Fruit fly (Drosophila melanogaster) whole organism, embryonic: ENCODE measurements around the gene CG17778.
A peak's percentile ranks its signal among the peaks of the same experiment; 100 is the strongest.

Experiments used
- Antp ChIP-seq: fragments of 200-800 bp; sonication (Bioruptor generic); optimal IDR thresholded peaks from 3 replicates; lab custom pipeline; 2016; ENCODE audit warnings: missing biosample characterization, missing genetic modification characterization
- Atf3 ChIP-seq: fragments of 200-800 bp; sonication (Bioruptor generic); optimal IDR thresholded peaks from 3 replicates; lab custom pipeline; 2016; ENCODE audit warnings: missing biosample characterization, missing genetic modification characterization
- Bgb ChIP-seq: fragments of 200-800 bp; sonication (Bioruptor generic); IDR thresholded peaks from 2 replicates; pipeline ENCODE4 v1.3.6; 2022; ENCODE audit warnings: missing biosample characterization, missing genetic modification characterization; ENCODE audit not compliant: partially characterized antibody
- CG10462 ChIP-seq: fragments of 200-800 bp; sonication (Bioruptor generic); optimal IDR thresholded peaks from 2 replicates; lab custom pipeline; 2016; ENCODE audit warnings: missing biosample characterization, missing genetic modification characterization
- CG11560 ChIP-seq: fragments of 200-800 bp; sonication (Bioruptor generic); IDR thresholded peaks from 3 replicates; pipeline ENCODE4 v1.3.6; 2022; ENCODE audit warnings: missing biosample characterization, missing genetic modification characterization
- CG12299 ChIP-seq: fragments of 200-800 bp; sonication (Bioruptor generic); optimal IDR thresholded peaks from 2 replicates; lab custom pipeline; 2018; ENCODE audit warnings: missing biosample characterization, mild to moderate bottlenecking, missing genetic modification characterization
- CG12659 ChIP-seq: fragments of 200-800 bp; sonication (Bioruptor generic); optimal IDR thresholded peaks from 3 replicates; lab custom pipeline; 2017; ENCODE audit warnings: mild to moderate bottlenecking, missing biosample characterization, missing genetic modification reagents, missing genetic modification characterization
- CG13775 ChIP-seq: fragments of 200-800 bp; sonication (Bioruptor generic); optimal IDR thresholded peaks from 3 replicates; lab custom pipeline; 2017; ENCODE audit warnings: missing biosample characterization, mild to moderate bottlenecking, missing genetic modification characterization
- CG14965 ChIP-seq: fragments of 200-800 bp; sonication (Bioruptor generic); optimal IDR thresholded peaks from 2 replicates; lab custom pipeline; 2016; ENCODE audit warnings: missing biosample characterization, missing genetic modification characterization, borderline replicate concordance
- CG1647 ChIP-seq: fragments of 200-800 bp; sonication (Bioruptor generic); optimal IDR thresholded peaks from 3 replicates; lab custom pipeline; 2016; ENCODE audit warnings: missing biosample characterization, missing genetic modification characterization
- CG17802 ChIP-seq: fragments of 200-800 bp; sonication (Bioruptor generic); optimal IDR thresholded peaks from 2 replicates; lab custom pipeline; 2018; ENCODE audit warnings: missing biosample characterization, mild to moderate bottlenecking, missing genetic modification characterization, moderate library complexity
- CG1792 ChIP-seq: fragments of 200-800 bp; sonication (Bioruptor generic); optimal IDR thresholded peaks from 2 replicates; lab custom pipeline; 2016; ENCODE audit warnings: missing biosample characterization, missing genetic modification characterization
- CG18764 ChIP-seq: fragments of 200-800 bp; sonication (Bioruptor generic); optimal IDR thresholded peaks from 3 replicates; lab custom pipeline; 2016; ENCODE audit warnings: missing biosample characterization, missing genetic modification characterization
- CG30020 ChIP-seq: fragments of 200-800 bp; optimal IDR thresholded peaks from 2 replicates; lab custom pipeline; 2019; ENCODE audit warnings: missing biosample characterization, mild to moderate bottlenecking, missing genetic modification characterization, moderate library complexity
- CG3281 ChIP-seq: fragments of 200-800 bp; sonication (Bioruptor generic); optimal IDR thresholded peaks from 3 replicates; lab custom pipeline; 2017; ENCODE audit warnings: missing biosample characterization, mild to moderate bottlenecking, missing genetic modification characterization
- CG4404 ChIP-seq: fragments of 200-800 bp; sonication (Bioruptor generic); IDR thresholded peaks from 2 replicates; pipeline ENCODE4 v1.3.6; 2022; ENCODE audit warnings: missing biosample characterization, missing genetic modification characterization
- CG5245 ChIP-seq: fragments of 200-800 bp; sonication (Bioruptor generic); optimal IDR thresholded peaks from 3 replicates; lab custom pipeline; 2016; ENCODE audit warnings: missing biosample characterization, missing genetic modification characterization
- CG6854 ChIP-seq: fragments of 200-800 bp; sonication (Bioruptor generic); optimal IDR thresholded peaks from 3 replicates; lab custom pipeline; 2017; ENCODE audit warnings: missing biosample characterization, mild to moderate bottlenecking, missing genetic modification characterization
- CG7372 ChIP-seq: fragments of 200-800 bp; sonication (Bioruptor generic); IDR thresholded peaks from 2 replicates; pipeline ENCODE4 v1.3.6; 2022; ENCODE audit warnings: missing biosample characterization, missing genetic modification characterization
- Dref ChIP-seq: fragments of 200-800 bp; sonication (Bioruptor generic); IDR thresholded peaks from 2 replicates; pipeline ENCODE4 v1.3.6; 2022; ENCODE audit warnings: missing biosample characterization, missing genetic modification characterization
- Elba2 ChIP-seq: fragments of 200-800 bp; sonication (Bioruptor generic); optimal IDR thresholded peaks from 3 replicates; lab custom pipeline; 2016; ENCODE audit warnings: missing biosample characterization, missing genetic modification characterization
- HLH4C ChIP-seq: fragments of 200-800 bp; sonication (Bioruptor generic); IDR thresholded peaks from 3 replicates; pipeline ENCODE4 v1.3.6; 2022; ENCODE audit warnings: missing biosample characterization, missing genetic modification characterization; ENCODE audit not compliant: partially characterized antibody
- Hr3 ChIP-seq: fragments of 200-800 bp; sonication (Bioruptor generic); optimal IDR thresholded peaks from 3 replicates; lab custom pipeline; 2016; ENCODE audit warnings: missing biosample characterization, missing genetic modification characterization
- Lhr ChIP-seq: fragments of 200-800 bp; sonication (Bioruptor generic); optimal IDR thresholded peaks from 3 replicates; lab custom pipeline; 2017; ENCODE audit warnings: mild to moderate bottlenecking, missing biosample characterization, missing genetic modification reagents, missing genetic modification characterization
- MBD-R2 ChIP-seq: fragments of 200-800 bp; sonication (Bioruptor generic); IDR thresholded peaks from 2 replicates; pipeline ENCODE4 v1.3.6; 2022; ENCODE audit warnings: missing biosample characterization, missing genetic modification characterization
- Med ChIP-seq: fragments of 200-800 bp; sonication (Bioruptor generic); peaks from one replicate; lab custom pipeline; 2016; ENCODE audit warnings: missing biosample characterization, missing genetic modification characterization, mild to moderate bottlenecking, inconsistent platforms, moderate library complexity
- NK7.1 ChIP-seq: fragments of 200-800 bp; sonication (Bioruptor generic); optimal IDR thresholded peaks from 3 replicates; lab custom pipeline; 2016; ENCODE audit warnings: missing biosample characterization, missing genetic modification characterization
- Scr ChIP-seq: fragments of 200-800 bp; sonication (Bioruptor generic); IDR thresholded peaks from 2 replicates; pipeline ENCODE4 v1.3.6; 2022; ENCODE audit warnings: missing biosample characterization, missing genetic modification characterization; ENCODE audit not compliant: partially characterized antibody
- abd-A ChIP-seq: fragments of 200-800 bp; sonication (Bioruptor generic); optimal IDR thresholded peaks from 3 replicates; lab custom pipeline; 2019; ENCODE audit warnings: missing biosample characterization, mild to moderate bottlenecking, missing genetic modification characterization, moderate library complexity
- amos ChIP-seq: fragments of 200-800 bp; sonication (Bioruptor generic); IDR thresholded peaks from 2 replicates; pipeline ENCODE4 v1.3.6; 2022; ENCODE audit warnings: missing biosample characterization, missing genetic modification characterization; ENCODE audit not compliant: partially characterized antibody
- ap ChIP-seq: fragments of 200-800 bp; sonication (Bioruptor generic); IDR thresholded peaks from 2 replicates; pipeline ENCODE4 v1.3.6; 2022; ENCODE audit warnings: missing biosample characterization, missing genetic modification characterization
- ash1 ChIP-seq: fragments of 200-800 bp; sonication (Bioruptor generic); optimal IDR thresholded peaks from 2 replicates; lab custom pipeline; 2018; ENCODE audit warnings: missing biosample characterization, mild to moderate bottlenecking, missing genetic modification characterization
- bigmax ChIP-seq: fragments of 200-800 bp; sonication (Bioruptor generic); optimal IDR thresholded peaks from 2 replicates; lab custom pipeline; 2018; ENCODE audit warnings: missing biosample characterization, mild to moderate bottlenecking, missing genetic modification characterization
- dan ChIP-seq: fragments of 200-800 bp; sonication (Bioruptor generic); IDR thresholded peaks from 2 replicates; pipeline ENCODE4 v1.3.6; 2022; ENCODE audit warnings: missing biosample characterization, missing genetic modification characterization
- ftz-f1 ChIP-seq: fragments of 200-800 bp; sonication (Bioruptor generic); optimal IDR thresholded peaks from 2 replicates; lab custom pipeline; 2016; ENCODE audit warnings: missing biosample characterization, missing genetic modification characterization
- jigr1 ChIP-seq: fragments of 200-800 bp; sonication (Bioruptor generic); IDR thresholded peaks from 3 replicates; pipeline ENCODE4 v1.3.6; 2022; ENCODE audit warnings: missing biosample characterization, missing genetic modification characterization
- knrl ChIP-seq: fragments of 200-800 bp; sonication (Bioruptor generic); IDR thresholded peaks from 3 replicates; pipeline ENCODE4 v1.3.6; 2022; ENCODE audit warnings: missing biosample characterization, missing genetic modification characterization; ENCODE audit not compliant: partially characterized antibody
- lov ChIP-seq, 2 experiments: fragments of 200-800 bp in 1 of 2; fragments of >200 bp in 1 of 2; sonication (Bioruptor generic) in 1 of 2; IDR thresholded peaks in 1 of 2; optimal IDR thresholded peaks in 1 of 2; 2 replicates in 1 of 2; 3 replicates in 1 of 2; pipeline versions ENCODE4 v1.3.6 to Lab custom; 2017 to 2022; ENCODE audit warnings: missing biosample characterization in 1 of 2, missing genetic modification characterization in 1 of 2
- mam ChIP-seq: fragments of 200-800 bp; sonication (Bioruptor generic); optimal IDR thresholded peaks from 3 replicates; lab custom pipeline; 2016; ENCODE audit warnings: missing biosample characterization, missing genetic modification characterization
- odd ChIP-seq: fragments of 200-800 bp; sonication (Bioruptor generic); optimal IDR thresholded peaks from 2 replicates; lab custom pipeline; 2017; ENCODE audit warnings: missing biosample characterization, mild to moderate bottlenecking, missing genetic modification characterization
- peb ChIP-seq: fragments of 200-800 bp; sonication (Bioruptor generic); IDR thresholded peaks from 2 replicates; pipeline ENCODE4 v1.3.6; 2022; ENCODE audit warnings: missing biosample characterization, missing genetic modification characterization
- slp2 ChIP-seq: fragments of 200-800 bp; sonication (Bioruptor generic); optimal IDR thresholded peaks from 2 replicates; lab custom pipeline; 2016; ENCODE audit warnings: missing biosample characterization, missing genetic modification characterization
- ssp ChIP-seq: fragments of 200-800 bp; sonication (Bioruptor generic); IDR thresholded peaks from 2 replicates; pipeline ENCODE4 v1.3.6; 2022; ENCODE audit warnings: missing biosample characterization, missing genetic modification characterization

CG17778 gene

dm6 chrX:476230-477143 is 17.9 kb upstream of the CG17778 start, which contains the start of the genes ebo and CG13373 (continued):
- TF ChIP-seq HLH4C (0 out of 3 replicates have a peak, but pooled peaks have one; percentile 36), CG1647 (GFP tag; lab: Kevin White, UChicago) (no peak), CG5245 (GFP tag; lab: Kevin White, UChicago) (no peak), odd (GFP tag; lab: Kevin White, UChicago) (no peak), CG1792 (GFP tag; lab: Kevin White, UChicago) (no peak), mam (GFP tag; lab: Kevin White, UChicago) (peak; percentile 35), CG7372 (GFP tag; lab: Robert Waterston, UW) (no peak), Atf3 (GFP tag; lab: Kevin White, UChicago) (no peak), Antp (GFP tag; lab: Kevin White, UChicago) (peak; percentile 12), Med (GFP tag; lab: Kevin White, UChicago) (peak; percentile 81), CG4404 (no peak), lov (optimal IDR thresholded peaks at IDR 0.05; lab: Kevin White, UChicago) (no peak), lov (GFP tag; IDR thresholded peaks at IDR 0.05; lab: Robert Waterston, UW) (no peak), Hr3 (GFP tag; lab: Kevin White, UChicago) (peak; percentile 42), peb (GFP tag; lab: Robert Waterston, UW) (no peak), bigmax (no peak), ssp (no peak), Scr (GFP tag; lab: Robert Waterston, UW) (peak; percentile 67), CG17802 (tag; lab: Kevin White, UChicago) (no peak), ap (no peak), ftz-f1 (GFP tag; lab: Kevin White, UChicago) (no peak)

- TF ChIP-seq CG14965 (GFP tag; lab: Kevin White, UChicago) (no peak), CG3281 (GFP tag; lab: Kevin White, UChicago) (no peak)
These were observed 15.6 kb upstream of the CG17778 start, which contains the start of gene CG32817 for dm6 chrX:478766-479165. TSS of gene CG32817 (plus strand) at chrX:479066.

- peak; percentile 61 for TF ChIP-seq Dref (GFP tag; lab: Robert Waterston, UW)
- peak; percentile 44; the same call in 1 of the 2 replicates for TF ChIP-seq MBD-R2
- 0 out of 2 replicates have a peak, but pooled peaks have one; percentile 18 for TF ChIP-seq Bgb (GFP tag; lab: Robert Waterston, UW)
- 0 out of 2 replicates have a peak, but pooled peaks have one; percentile 11 for TF ChIP-seq amos (GFP tag; lab: Robert Waterston, UW)
These were observed 12.8 kb upstream of the CG17778 start, which contains the start of gene CG3176 for dm6 chrX:481642-482041. TSS of gene CG3176 (plus strand) at chrX:481862.

- TF ChIP-seq dan (GFP tag; lab: Robert Waterston, UW), result no peak
- TF ChIP-seq abd-A (tag; lab: Kevin White, UChicago), result no peak
- TF ChIP-seq ash1 (GFP tag; lab: Kevin White, UChicago), result no peak
- TF ChIP-seq Elba2 (GFP tag; lab: Kevin White, UChicago), result peak; percentile 82
- TF ChIP-seq CG12659 (GFP tag; lab: Kevin White, UChicago), result peak; percentile 52
- TF ChIP-seq Lhr (GFP tag; lab: Kevin White, UChicago), result no peak
- TF ChIP-seq knrl (GFP tag; lab: Robert Waterston, UW), result peak; percentile 52
- TF ChIP-seq Antp (GFP tag; lab: Kevin White, UChicago), result peak; percentile 16
- TF ChIP-seq CG12299 (tag; lab: Kevin White, UChicago), result peak; percentile 7
- no peak for TF ChIP-seq CG10462 (GFP tag; lab: Kevin White, UChicago)
- peak; percentile 75 for TF ChIP-seq CG30020 (tag; lab: Kevin White, UChicago)
- no peak for TF ChIP-seq CG11560 (tag; lab: Robert Waterston, UW)
- TF ChIP-seq slp2 (GFP tag; lab: Kevin White, UChicago), result no peak
- TF ChIP-seq NK7.1 (GFP tag; lab: Kevin White, UChicago), result no peak
- TF ChIP-seq CG13775, result peak; percentile 36
- no peak for TF ChIP-seq jigr1 (GFP tag; lab: Robert Waterston, UW)
- TF ChIP-seq amos (GFP tag; lab: Robert Waterston, UW), result peak; percentile 28; the same call in 1 of the 2 replicates
- TF ChIP-seq CG18764 (GFP tag; lab: Kevin White, UChicago), result no peak
- no peak for TF ChIP-seq CG6854 (GFP tag; lab: Kevin White, UChicago)
These were observed 6.9 kb upstream of the CG17778 start, which contains the start of the genes CG18273 and CG3156 for dm6 chrX:487517-487957. TSS of gene CG18273 (minus strand) at chrX:487581. TSS of gene CG3156 (plus strand) at chrX:487878.
